Worm (Caenorhabditis elegans): ENCODE results near the gene best-16.

- TF ChIP-seq ama-1 (optimal IDR thresholded peaks at IDR 0.05) (no peak), nhr-237 (tag; optimal IDR thresholded peaks at IDR 0.05) (no peak), jun-1 (tag; optimal IDR thresholded peaks at IDR 0.05) (no peak), ztf-11 (tag; optimal IDR thresholded peaks at IDR 0.05) (no peak), lsy-12 (tag; optimal IDR thresholded peaks at IDR 0.05) (no peak), fkh-10 (GFP tag; optimal IDR thresholded peaks at IDR 0.05) (no peak)
Measured at ce11 chrIV:7208961-7209360, 13.3 kb upstream of the best-16 start.
